Worm (Caenorhabditis elegans) whole organism, midembryonic: ENCODE results near the gene srd-30.

Experiments
- flt-1 ChIP-seq: fragments of 200-800 bp; sonication (Bioruptor generic); IDR thresholded peaks from 2 replicates; pipeline ENCODE4 v1.3.6; 2022; ENCODE audit warnings: missing genetic modification characterization, missing compliant biosample characterization
- med-1 ChIP-seq: sonication (generic microtip); optimal IDR thresholded peaks from 2 replicates; lab custom pipeline; 2017; ENCODE audit warnings: missing genetic modification characterization, mild to moderate bottlenecking, missing compliant biosample characterization, antibody characterized with exemption, missing genetic modification reagents; ENCODE audit not compliant: insufficient read depth

ce11 chrV:7637801-7638200 is 8.2 kb downstream of the srd-30 start, which contains the start of gene clec-45:
- TF ChIP-seq med-1 (GFP tag; lab: Kevin White, UChicago) (no peak), flt-1 (GFP tag; lab: Robert Waterston, UW) (no peak)
